Worm (Caenorhabditis elegans) whole organism, young adult: ENCODE measurements around the gene T23E7.2.

Source experiments
- C06A6.2 ChIP-seq: fragments of 200-800 bp; sonication (Bioruptor generic); conservative IDR thresholded peaks from 2 replicates; pipeline ENCODE4 v1.3.6; 2022; ENCODE audit warnings: missing genetic modification characterization, missing compliant biosample characterization
- F57C9.4 ChIP-seq: sonication (generic microtip); optimal IDR thresholded peaks from 2 replicates; lab custom pipeline; 2017; ENCODE audit warnings: mild to moderate bottlenecking, missing genetic modification characterization, missing compliant biosample characterization
- attf-5 ChIP-seq: fragments of 200-800 bp; sonication (Bioruptor generic); optimal IDR thresholded peaks from 2 replicates; lab custom pipeline; 2018; ENCODE audit warnings: mild to moderate bottlenecking, missing genetic modification characterization, missing compliant biosample characterization
- ceh-91 ChIP-seq: fragments of 200-800 bp; sonication (Bioruptor generic); IDR thresholded peaks from 2 replicates; pipeline ENCODE4 v1.3.6; 2022; ENCODE audit warnings: missing genetic modification reagents, missing genetic modification characterization, missing compliant biosample characterization
- dpff-1 ChIP-seq: sonication (generic microtip); optimal IDR thresholded peaks from 2 replicates; lab custom pipeline; 2017; ENCODE audit warnings: mild to moderate bottlenecking, missing genetic modification characterization, missing compliant biosample characterization
- efl-1 ChIP-seq: fragments of 150-350 bp; optimal IDR thresholded peaks from 2 replicates; lab custom pipeline; 2014; ENCODE audit warnings: missing biosample characterization, missing genetic modification reagents, missing genetic modification characterization
- lin-35 ChIP-seq, 3 experiments: fragments of 150-350 bp in 2 of 3; sonication (generic microtip) in 1 of 3; optimal IDR thresholded peaks; 2 replicates each; lab custom pipeline; 2014 to 2018; ENCODE audit warnings: missing biosample characterization in 3 of 3, missing genetic modification characterization in 3 of 3, missing genetic modification reagents in 3 of 3
- nfya-1 ChIP-seq: sonication (generic microtip); optimal IDR thresholded peaks from 2 replicates; lab custom pipeline; 2017; ENCODE audit warnings: antibody characterized with exemption, missing compliant biosample characterization, missing genetic modification characterization, borderline replicate concordance; ENCODE audit not compliant: insufficient read depth
- pbrm-1 ChIP-seq: fragments of 200-800 bp; sonication (Bioruptor generic); IDR thresholded peaks from 2 replicates; pipeline ENCODE4 v1.3.6; 2022; ENCODE audit warnings: missing genetic modification reagents, missing genetic modification characterization, missing compliant biosample characterization
- sea-2 ChIP-seq: fragments of 200-800 bp; sonication (Bioruptor generic); IDR thresholded peaks from 2 replicates; pipeline ENCODE4 v1.3.6; 2022; ENCODE audit warnings: missing genetic modification characterization, missing compliant biosample characterization
- tbp1 ChIP-seq: fragments of 200-800 bp; sonication (Bioruptor generic); optimal IDR thresholded peaks from 2 replicates; lab custom pipeline; 2018; ENCODE audit warnings: mild to moderate bottlenecking, missing genetic modification characterization, missing compliant biosample characterization
- unc-62 ChIP-seq: fragments of 150-350 bp; optimal IDR thresholded peaks from 2 replicates; lab custom pipeline; 2014; ENCODE audit warnings: missing biosample characterization, missing genetic modification reagents, missing genetic modification characterization

- no peak for TF ChIP-seq nfya-1 (tag; lab: Kevin White, UChicago)
- TF ChIP-seq lin-35 (GFP tag; optimal IDR thresholded peaks at IDR 0.05; lab: Kevin White, UChicago): no peak
- no peak for TF ChIP-seq dpff-1 (tag; lab: Kevin White, UChicago)
- TF ChIP-seq pbrm-1 (GFP tag; lab: Robert Waterston, UW): no peak
- TF ChIP-seq sea-2 (GFP tag; lab: Robert Waterston, UW): no peak
- TF ChIP-seq attf-5: no peak
- TF ChIP-seq ceh-91 (GFP tag; lab: Robert Waterston, UW): no peak
- TF ChIP-seq efl-1 (GFP tag; lab: Kevin White, UChicago): no peak
- TF ChIP-seq unc-62 (GFP tag; lab: Kevin White, UChicago): no peak
- no peak for TF ChIP-seq F57C9.4 (tag; lab: Kevin White, UChicago)
- no peak for TF ChIP-seq tbp1
- no peak for TF ChIP-seq C06A6.2 (GFP tag; lab: Robert Waterston, UW)
These were observed 23.9 kb downstream of the T23E7.2 start, which contains the start of gene cgt-2 for ce11 chrX:17694669-17695282.
